Fruit fly (Drosophila melanogaster) whole organism, adult: ENCODE results near the gene piwi.

Source experiments
- CG11617 ChIP-seq: fragments of 200-800 bp; sonication (Bioruptor generic); optimal IDR thresholded peaks from 2 replicates; lab custom pipeline; 2017; ENCODE audit warnings: mild to moderate bottlenecking, missing biosample characterization, missing genetic modification reagents, missing genetic modification characterization
- CG12768 ChIP-seq: fragments of 200-800 bp; sonication (Bioruptor generic); optimal IDR thresholded peaks from 2 replicates; lab custom pipeline; 2017; ENCODE audit warnings: missing biosample characterization, missing genetic modification characterization, mild to moderate bottlenecking, moderate library complexity, missing genetic modification reagents
- CG14711 ChIP-seq: fragments of 200-800 bp; sonication (Bioruptor generic); optimal IDR thresholded peaks from 2 replicates; lab custom pipeline; 2018; ENCODE audit warnings: missing biosample characterization, mild to moderate bottlenecking, missing genetic modification characterization, moderate library complexity
- CG1620 ChIP-seq: fragments of 200-800 bp; sonication (Bioruptor generic); optimal IDR thresholded peaks from 2 replicates; lab custom pipeline; 2016; ENCODE audit warnings: missing biosample characterization, missing genetic modification characterization
- CG33017 ChIP-seq: fragments of 200-800 bp; sonication (Bioruptor generic); optimal IDR thresholded peaks from 2 replicates; lab custom pipeline; 2018; ENCODE audit warnings: missing biosample characterization, mild to moderate bottlenecking, missing genetic modification characterization, moderate library complexity
- CG5204 ChIP-seq: fragments of 200-800 bp; sonication (Bioruptor generic); optimal IDR thresholded peaks from 2 replicates; lab custom pipeline; 2016; ENCODE audit warnings: missing biosample characterization, missing genetic modification characterization
- CG7045 ChIP-seq: fragments of 200-800 bp; sonication (Bioruptor generic); optimal IDR thresholded peaks from 2 replicates; lab custom pipeline; 2017; ENCODE audit warnings: missing biosample characterization, mild to moderate bottlenecking, missing genetic modification characterization
- CG7101 ChIP-seq: fragments of 200-800 bp; sonication (Bioruptor generic); optimal IDR thresholded peaks from 2 replicates; lab custom pipeline; 2018; ENCODE audit warnings: missing biosample characterization, mild to moderate bottlenecking, missing genetic modification characterization, moderate library complexity
- Clk ChIP-seq: fragments of 200-800 bp; sonication (Bioruptor generic); optimal IDR thresholded peaks from 2 replicates; lab custom pipeline; 2017; ENCODE audit warnings: missing biosample characterization, missing genetic modification characterization
- Crg-1 ChIP-seq: fragments of 200-800 bp; sonication (Bioruptor generic); optimal IDR thresholded peaks from 2 replicates; lab custom pipeline; 2016; ENCODE audit warnings: missing biosample characterization, missing genetic modification characterization
- Hr96 ChIP-seq: fragments of 200-800 bp; sonication (Bioruptor generic); optimal IDR thresholded peaks from 2 replicates; lab custom pipeline; 2016; ENCODE audit warnings: missing biosample characterization, missing genetic modification characterization
- Mnt ChIP-seq: fragments of 200-800 bp; sonication (Bioruptor generic); optimal IDR thresholded peaks from 2 replicates; lab custom pipeline; 2016; ENCODE audit warnings: missing biosample characterization, mild to moderate bottlenecking, missing genetic modification characterization
- bab1 ChIP-seq: fragments of 200-800 bp; sonication (Bioruptor generic); optimal IDR thresholded peaks from 3 replicates; lab custom pipeline; 2019; ENCODE audit warnings: missing biosample characterization, mild to moderate bottlenecking, missing genetic modification characterization, moderate library complexity
- cic ChIP-seq: fragments of 200-800 bp; sonication (Bioruptor generic); optimal IDR thresholded peaks from 2 replicates; lab custom pipeline; 2017; ENCODE audit warnings: missing biosample characterization, mild to moderate bottlenecking, missing genetic modification characterization, moderate library complexity
- cnc ChIP-seq, 2 experiments: fragments of >200 bp; optimal IDR thresholded peaks; 2 replicates each; lab custom pipeline; 2017
- kay ChIP-seq: fragments of 200-800 bp; sonication (Bioruptor generic); peaks from one replicate; lab custom pipeline; 2016; ENCODE audit warnings: missing biosample characterization, missing genetic modification characterization, borderline replicate concordance
- ovo ChIP-seq: fragments of 200-800 bp; sonication (Bioruptor generic); optimal IDR thresholded peaks from 2 replicates; lab custom pipeline; 2016; ENCODE audit warnings: missing biosample characterization, missing genetic modification characterization
- pad ChIP-seq: fragments of 200-800 bp; sonication (Bioruptor generic); optimal IDR thresholded peaks from 3 replicates; lab custom pipeline; 2017; ENCODE audit warnings: missing biosample characterization, missing genetic modification characterization, mild to moderate bottlenecking, moderate library complexity, missing genetic modification reagents
- tj ChIP-seq: fragments of 200-800 bp; sonication (Bioruptor generic); optimal IDR thresholded peaks from 3 replicates; lab custom pipeline; 2017; ENCODE audit warnings: missing biosample characterization, mild to moderate bottlenecking, missing genetic modification characterization, moderate library complexity
- toe ChIP-seq: fragments of 200-800 bp; sonication (Bioruptor generic); optimal IDR thresholded peaks from 2 replicates; lab custom pipeline; 2016; ENCODE audit warnings: missing biosample characterization, missing genetic modification characterization

piwi gene

DNA sequence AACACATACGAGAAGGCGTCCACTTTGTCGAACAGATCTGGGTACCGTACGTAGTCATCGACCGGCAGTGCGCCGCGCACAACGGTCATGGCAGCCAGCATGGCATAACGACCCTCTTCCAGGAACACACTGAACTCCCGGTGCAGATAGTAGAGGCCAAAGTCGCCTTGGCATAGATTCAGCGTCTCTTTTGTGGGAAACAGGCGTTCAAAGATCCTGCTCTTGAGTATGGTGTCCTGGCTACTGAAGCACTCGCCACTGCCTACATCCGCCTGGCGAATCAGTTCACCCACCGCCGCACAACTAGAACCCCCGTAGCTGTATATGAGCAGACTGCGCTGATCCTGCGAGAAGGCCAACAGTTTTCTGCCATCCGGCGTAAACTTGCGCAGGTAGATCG, 12.6 kb downstream of the piwi start:
- TF ChIP-seq CG12768 (GFP tag; lab: Kevin White, UChicago) (no peak), cic (GFP tag; lab: Kevin White, UChicago) (no peak), ovo (GFP tag; lab: Kevin White, UChicago) (no peak), kay (GFP tag; lab: Kevin White, UChicago) (no peak), tj (no peak), bab1 (GFP tag; lab: Kevin White, UChicago) (no peak), pad (no peak), CG1620 (GFP tag; lab: Kevin White, UChicago) (no peak), CG33017 (tag; lab: Kevin White, UChicago) (no peak), CG7101 (no peak), Hr96 (no peak), cnc (optimal IDR thresholded peaks at IDR 0.05; lab: Kevin White, UChicago) (no peak), CG5204 (GFP tag; lab: Kevin White, UChicago) (no peak), CG14711 (tag; lab: Kevin White, UChicago) (no peak), Mnt (GFP tag; lab: Kevin White, UChicago) (no peak), toe (no peak), Crg-1 (no peak)

DNA sequence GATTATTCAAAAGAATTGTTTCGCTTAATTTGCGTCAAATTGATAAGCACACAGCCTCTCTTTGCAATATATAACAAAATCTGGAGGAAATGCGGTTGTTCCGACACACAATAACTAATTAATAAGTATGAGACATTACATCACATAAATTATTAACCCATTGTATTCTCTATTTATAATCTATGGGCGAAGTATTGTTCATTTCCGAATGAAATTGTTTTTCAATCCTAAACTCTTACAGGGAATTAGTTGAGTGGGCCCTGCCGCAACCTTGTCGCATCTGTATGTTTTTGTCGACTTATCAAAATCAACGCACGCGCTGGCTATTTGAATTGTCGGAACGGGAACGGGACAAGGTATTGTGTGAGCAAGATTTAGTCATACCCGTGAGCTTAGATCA, 15.0 kb downstream of the piwi start, which contains the start of gene CG16743:
CG16743 (plus strand) TSS at position 57 of the 400 bp plus-strand sequence.
- TF ChIP-seq CG5204 (GFP tag; lab: Kevin White, UChicago) (no peak), cic (GFP tag; lab: Kevin White, UChicago) (no peak), CG7045 (GFP tag; lab: Kevin White, UChicago) (no peak), CG1620 (GFP tag; lab: Kevin White, UChicago) (no peak), pad (no peak), toe (no peak), ovo (GFP tag; lab: Kevin White, UChicago) (no peak), tj (peak; percentile 40), cnc (optimal IDR thresholded peaks at IDR 0.05; lab: Kevin White, UChicago) (no peak), Crg-1 (no peak), CG12768 (GFP tag; lab: Kevin White, UChicago) (no peak), CG7101 (peak; percentile 31), CG33017 (tag; lab: Kevin White, UChicago) (peak; percentile 63), Mnt (GFP tag; lab: Kevin White, UChicago) (peak; percentile 31), CG14711 (tag; lab: Kevin White, UChicago) (peak; percentile 54), kay (GFP tag; lab: Kevin White, UChicago) (no peak)

DNA sequence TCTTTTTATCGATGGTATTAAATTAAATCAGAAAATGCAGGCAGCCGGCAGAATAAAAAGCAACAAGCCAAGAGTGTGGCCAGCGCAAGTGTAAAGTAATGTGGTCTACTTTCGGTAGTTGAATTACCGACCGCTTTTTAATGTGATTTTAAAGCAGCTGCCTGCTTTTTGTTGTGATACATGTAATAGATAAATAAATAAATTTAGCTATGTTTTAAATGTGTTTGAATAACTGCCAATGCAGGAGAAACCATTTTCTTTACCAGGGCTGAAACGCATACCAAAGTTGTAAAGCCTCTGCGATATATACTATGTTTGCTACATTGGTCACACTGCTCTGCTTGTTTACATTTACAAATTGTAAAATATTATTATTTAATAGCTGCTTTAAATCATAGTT, 17.1 kb downstream of the piwi start, which contains the start of the genes Tmem214 and YL-1:
Tmem214 (minus strand) TSS at position 142 of the 400 bp plus-strand sequence.
YL-1 (plus strand) TSS at position 310 of the 400 bp plus-strand sequence.
- TF ChIP-seq Clk (GFP tag; lab: Kevin White, UChicago), result no peak
- TF ChIP-seq CG1620 (GFP tag; lab: Kevin White, UChicago), result peak; percentile 22
- TF ChIP-seq CG5204 (GFP tag; lab: Kevin White, UChicago), result no peak
- TF ChIP-seq CG7101, result peak; percentile 9
- peak; percentile 36 for TF ChIP-seq Crg-1
- no peak for TF ChIP-seq Hr96
- TF ChIP-seq ovo (GFP tag; lab: Kevin White, UChicago), result no peak
- TF ChIP-seq cnc (optimal IDR thresholded peaks at IDR 0.05; lab: Kevin White, UChicago), result no peak
- TF ChIP-seq pad, result peak; percentile 28
- TF ChIP-seq tj, result no peak
- no peak for TF ChIP-seq CG33017 (tag; lab: Kevin White, UChicago)
- no peak for TF ChIP-seq CG12768 (GFP tag; lab: Kevin White, UChicago)
- TF ChIP-seq kay (GFP tag; lab: Kevin White, UChicago), result no peak
- peak; percentile 62 for TF ChIP-seq bab1 (GFP tag; lab: Kevin White, UChicago)
- no peak for TF ChIP-seq CG7045 (GFP tag; lab: Kevin White, UChicago)
- peak; percentile 37 for TF ChIP-seq CG14711 (tag; lab: Kevin White, UChicago)
- peak; percentile 25 for TF ChIP-seq cic (GFP tag; lab: Kevin White, UChicago)
- TF ChIP-seq toe, result no peak
- TF ChIP-seq Mnt (GFP tag; lab: Kevin White, UChicago), result peak; percentile 39
- peak; percentile 40 for TF ChIP-seq CG11617 (GFP tag; lab: Kevin White, UChicago)

DNA sequence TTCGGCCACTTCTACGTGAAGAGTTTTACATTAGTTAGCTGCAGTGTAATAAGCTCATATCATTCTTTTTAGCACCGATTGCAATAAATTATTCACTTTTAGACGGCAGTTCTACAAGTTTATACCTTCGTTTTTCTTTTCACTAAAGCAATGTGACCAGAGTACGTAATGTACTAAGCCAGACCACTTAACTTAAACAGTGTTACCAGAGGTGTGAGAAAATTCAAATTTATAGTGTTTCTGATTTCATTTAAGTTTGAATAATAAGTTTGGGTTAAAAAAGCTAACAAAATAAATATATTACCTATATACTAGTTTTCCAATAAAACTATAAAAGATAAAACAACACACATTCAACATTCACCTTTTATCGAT, 19.2 kb downstream of the piwi start:
- TF ChIP-seq CG12768 (GFP tag; lab: Kevin White, UChicago) (no peak), CG7045 (GFP tag; lab: Kevin White, UChicago) (no peak), kay (GFP tag; lab: Kevin White, UChicago) (no peak), Crg-1 (no peak), CG7101 (no peak), CG33017 (tag; lab: Kevin White, UChicago) (no peak), toe (no peak), cic (GFP tag; lab: Kevin White, UChicago) (no peak), CG11617 (GFP tag; lab: Kevin White, UChicago) (no peak), pad (no peak), Hr96 (no peak)

DNA sequence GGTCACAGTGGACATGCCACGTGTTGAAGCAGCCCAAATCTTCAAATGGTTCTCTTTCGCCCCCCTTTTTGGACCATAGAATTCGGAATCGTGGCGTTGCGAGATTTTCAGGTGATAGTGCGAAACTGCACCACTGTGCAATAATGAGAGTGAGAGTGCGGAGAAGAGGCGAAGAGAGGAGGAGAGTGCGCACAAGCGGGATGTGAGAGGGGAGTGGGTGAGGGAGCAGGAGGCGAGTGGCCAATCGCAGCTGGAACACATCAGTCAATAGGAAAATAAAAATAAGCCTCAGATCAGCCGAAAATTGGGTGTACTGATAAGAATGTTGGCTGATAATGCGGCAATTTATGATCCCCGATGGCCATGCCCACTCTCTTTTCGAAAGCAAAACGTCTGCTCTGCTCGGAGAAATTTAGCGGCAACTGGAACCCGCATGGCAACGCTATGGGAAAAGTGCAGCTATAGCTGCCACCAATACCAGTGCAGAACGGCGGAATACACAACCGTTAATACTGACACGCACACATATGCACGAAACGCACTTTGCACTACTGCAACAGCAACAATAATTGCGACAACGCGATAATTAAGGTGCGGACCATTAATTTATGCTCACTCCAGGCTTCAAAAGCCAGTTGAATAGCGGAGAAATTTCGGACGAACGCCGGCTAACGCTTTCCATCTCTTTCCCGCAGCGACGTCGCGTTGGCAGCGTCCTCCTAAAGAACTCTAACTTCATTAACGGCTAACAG, 19.8 kb downstream of the piwi start:
- TF ChIP-seq cic (GFP tag; lab: Kevin White, UChicago) (peak; percentile 63), CG5204 (GFP tag; lab: Kevin White, UChicago) (no peak), CG1620 (GFP tag; lab: Kevin White, UChicago) (no peak), CG12768 (GFP tag; lab: Kevin White, UChicago) (peak; percentile 86), toe (no peak), bab1 (GFP tag; lab: Kevin White, UChicago) (no peak), tj (peak; percentile 72), ovo (GFP tag; lab: Kevin White, UChicago) (peak; percentile 75), cnc (optimal IDR thresholded peaks at IDR 0.05; lab: Kevin White, UChicago) (no peak), Clk (GFP tag; lab: Kevin White, UChicago) (no peak), CG14711 (tag; lab: Kevin White, UChicago) (no peak), CG11617 (GFP tag; lab: Kevin White, UChicago) (peak; percentile 29), Crg-1 (no peak), Hr96 (no peak), CG7101 (peak; percentile 1), pad (peak; percentile 85), Mnt (GFP tag; lab: Kevin White, UChicago) (peak; percentile 51), kay (GFP tag; lab: Kevin White, UChicago) (no peak), CG33017 (tag; lab: Kevin White, UChicago) (no peak), CG7045 (GFP tag; lab: Kevin White, UChicago) (no peak)
